Fruit fly (Drosophila melanogaster) whole organism, embryonic: ENCODE measurements around the gene CG8419.

Experiments used
- Bteb2 ChIP-seq: fragments of 200-800 bp; sonication (Bioruptor generic); optimal IDR thresholded peaks from 2 replicates; lab custom pipeline; 2016; ENCODE audit warnings: missing biosample characterization, missing genetic modification characterization
- CG11085 ChIP-seq: fragments of 200-800 bp; sonication (Bioruptor generic); IDR thresholded peaks from 2 replicates; pipeline ENCODE4 v1.3.6; 2022; ENCODE audit warnings: missing biosample characterization, missing genetic modification characterization
- CG11398 ChIP-seq: fragments of 200-800 bp; sonication (Bioruptor generic); optimal IDR thresholded peaks from 2 replicates; lab custom pipeline; 2016; ENCODE audit warnings: missing biosample characterization, missing genetic modification characterization
- CG12744 ChIP-seq: fragments of 200-800 bp; sonication (Bioruptor generic); optimal IDR thresholded peaks from 2 replicates; lab custom pipeline; 2016; ENCODE audit warnings: missing biosample characterization, missing genetic modification characterization
- CG13296 ChIP-seq: fragments of 200-800 bp; sonication (Bioruptor generic); optimal IDR thresholded peaks from 3 replicates; lab custom pipeline; 2018; ENCODE audit warnings: missing biosample characterization, mild to moderate bottlenecking, missing genetic modification characterization
- CG15011 ChIP-seq: fragments of 200-800 bp; sonication (Bioruptor generic); optimal IDR thresholded peaks from 3 replicates; lab custom pipeline; 2018; ENCODE audit warnings: missing biosample characterization, mild to moderate bottlenecking, missing genetic modification characterization
- CG17361 ChIP-seq: fragments of 200-800 bp; sonication (Bioruptor generic); IDR thresholded peaks from 3 replicates; pipeline ENCODE4 v1.3.6; 2022; ENCODE audit warnings: missing biosample characterization, missing genetic modification characterization
- CG1832 ChIP-seq: fragments of 200-800 bp; sonication (Bioruptor generic); optimal IDR thresholded peaks from 2 replicates; lab custom pipeline; 2017; ENCODE audit warnings: missing biosample characterization, mild to moderate bottlenecking, missing genetic modification characterization, inconsistent platforms
- CG2889 ChIP-seq: fragments of 200-800 bp; sonication (Bioruptor generic); IDR thresholded peaks from 3 replicates; pipeline ENCODE4 v1.3.6; 2022; ENCODE audit warnings: missing biosample characterization, missing genetic modification characterization
- CG30020 ChIP-seq: fragments of 200-800 bp; optimal IDR thresholded peaks from 2 replicates; lab custom pipeline; 2019; ENCODE audit warnings: missing biosample characterization, mild to moderate bottlenecking, missing genetic modification characterization, moderate library complexity
- CG31224 ChIP-seq: fragments of 200-800 bp; sonication (Bioruptor generic); IDR thresholded peaks from 2 replicates; pipeline ENCODE4 v1.3.6; 2022; ENCODE audit warnings: missing biosample characterization, missing genetic modification characterization
- CG4282 ChIP-seq: fragments of 200-800 bp; sonication (Bioruptor generic); optimal IDR thresholded peaks from 2 replicates; lab custom pipeline; 2016; ENCODE audit warnings: missing biosample characterization, missing genetic modification characterization
- CG7372 ChIP-seq: fragments of 200-800 bp; sonication (Bioruptor generic); IDR thresholded peaks from 2 replicates; pipeline ENCODE4 v1.3.6; 2022; ENCODE audit warnings: missing biosample characterization, missing genetic modification characterization
- CG7963 ChIP-seq: fragments of 200-800 bp; sonication (Bioruptor generic); IDR thresholded peaks from 3 replicates; pipeline ENCODE4 v1.3.6; 2022; ENCODE audit warnings: missing biosample characterization, missing genetic modification characterization; ENCODE audit not compliant: partially characterized antibody
- CG9932 ChIP-seq: fragments of 200-800 bp; sonication (Bioruptor generic); IDR thresholded peaks from 2 replicates; pipeline ENCODE4 v1.3.6; 2022; ENCODE audit warnings: missing biosample characterization, missing genetic modification characterization
- Chrac-16 ChIP-seq: fragments of 200-800 bp; sonication (Bioruptor generic); optimal IDR thresholded peaks from 3 replicates; lab custom pipeline; 2016; ENCODE audit warnings: missing biosample characterization, missing genetic modification characterization
- Dfd ChIP-seq, 2 experiments: fragments of >200 bp; optimal IDR thresholded peaks; 2 replicates each; lab custom pipeline; 2017; ENCODE audit warnings: missing biosample characterization in 2 of 2, missing genetic modification characterization in 2 of 2
- Doc2 ChIP-seq: fragments of 200-800 bp; sonication (Bioruptor generic); IDR thresholded peaks from 2 replicates; pipeline ENCODE4 v1.3.6; 2022; ENCODE audit warnings: missing biosample characterization, missing genetic modification characterization
- Eip74EF ChIP-seq, 2 experiments: fragments of 200-800 bp in 1 of 2; fragments of >200 bp in 1 of 2; sonication (Bioruptor generic) in 1 of 2; optimal IDR thresholded peaks; 2 replicates each; lab custom pipeline; 2017 to 2019; ENCODE audit warnings: missing biosample characterization in 2 of 2, missing genetic modification characterization in 2 of 2, mild to moderate bottlenecking in 1 of 2, moderate library complexity in 1 of 2
- Gsc ChIP-seq: fragments of 200-800 bp; sonication (Bioruptor generic); IDR thresholded peaks from 2 replicates; pipeline ENCODE4 v1.3.6; 2022; ENCODE audit warnings: missing biosample characterization, missing genetic modification characterization
- HLH3B ChIP-seq: fragments of 200-800 bp; sonication (Bioruptor generic); IDR thresholded peaks from 2 replicates; pipeline ENCODE4 v1.3.6; 2022; ENCODE audit warnings: missing biosample characterization, missing genetic modification characterization
- Hr51 ChIP-seq, 2 experiments: fragments of 200-800 bp; sonication (Bioruptor generic); optimal IDR thresholded peaks; 2 replicates in 1 of 2; 3 replicates in 1 of 2; lab custom pipeline; 2016 to 2018; ENCODE audit warnings: missing biosample characterization in 2 of 2, missing genetic modification characterization in 2 of 2, mild to moderate bottlenecking in 1 of 2, moderate library complexity in 1 of 2
- Kr ChIP-seq: fragments of 200-800 bp; sonication (Bioruptor generic); optimal IDR thresholded peaks from 2 replicates; lab custom pipeline; 2017; ENCODE audit warnings: missing biosample characterization, mild to moderate bottlenecking, missing genetic modification characterization
- Lim3 ChIP-seq: fragments of 200-800 bp; sonication (Bioruptor generic); IDR thresholded peaks from 2 replicates; pipeline ENCODE4 v1.3.6; 2022; ENCODE audit warnings: missing biosample characterization, missing genetic modification characterization
- Oli ChIP-seq: fragments of 200-800 bp; sonication (Bioruptor generic); optimal IDR thresholded peaks from 2 replicates; lab custom pipeline; 2018; ENCODE audit warnings: missing biosample characterization, mild to moderate bottlenecking, missing genetic modification characterization, moderate library complexity
- Opbp ChIP-seq: fragments of 200-800 bp; sonication (Bioruptor generic); IDR thresholded peaks from 3 replicates; pipeline ENCODE4 v1.3.6; 2022; ENCODE audit warnings: missing biosample characterization, missing genetic modification characterization; ENCODE audit not compliant: partially characterized antibody
- Six4 ChIP-seq: fragments of 200-800 bp; sonication (Bioruptor generic); optimal IDR thresholded peaks from 2 replicates; lab custom pipeline; 2016; ENCODE audit warnings: missing biosample characterization, missing genetic modification characterization
- Tbp ChIP-seq: fragments of >200 bp; optimal IDR thresholded peaks from 2 replicates; lab custom pipeline; 2018; ENCODE audit warnings: missing biosample characterization, missing genetic modification characterization
- YL-1 ChIP-seq: fragments of 200-800 bp; sonication (Bioruptor generic); optimal IDR thresholded peaks from 3 replicates; lab custom pipeline; 2017; ENCODE audit warnings: missing biosample characterization, mild to moderate bottlenecking, missing genetic modification characterization
- amos ChIP-seq: fragments of 200-800 bp; sonication (Bioruptor generic); IDR thresholded peaks from 2 replicates; pipeline ENCODE4 v1.3.6; 2022; ENCODE audit warnings: missing biosample characterization, missing genetic modification characterization; ENCODE audit not compliant: partially characterized antibody
- ap ChIP-seq: fragments of 200-800 bp; sonication (Bioruptor generic); IDR thresholded peaks from 2 replicates; pipeline ENCODE4 v1.3.6; 2022; ENCODE audit warnings: missing biosample characterization, missing genetic modification characterization
- bbx ChIP-seq: fragments of 200-800 bp; sonication (Bioruptor generic); IDR thresholded peaks from 2 replicates; pipeline ENCODE4 v1.3.6; 2022; ENCODE audit warnings: missing biosample characterization, missing genetic modification characterization; ENCODE audit not compliant: partially characterized antibody
- crol ChIP-seq: fragments of 200-800 bp; sonication (Bioruptor generic); IDR thresholded peaks from 2 replicates; pipeline ENCODE4 v1.3.6; 2022; ENCODE audit warnings: missing biosample characterization, missing genetic modification characterization
- dmrt99B ChIP-seq: fragments of 200-800 bp; sonication (Bioruptor generic); optimal IDR thresholded peaks from 2 replicates; lab custom pipeline; 2018; ENCODE audit warnings: missing biosample characterization, mild to moderate bottlenecking, missing genetic modification characterization, moderate library complexity
- fd64A ChIP-seq: fragments of 200-800 bp; sonication (Bioruptor generic); optimal IDR thresholded peaks from 3 replicates; lab custom pipeline; 2018; ENCODE audit warnings: missing biosample characterization, mild to moderate bottlenecking, missing genetic modification characterization
- ftz-f1 ChIP-seq: fragments of 200-800 bp; sonication (Bioruptor generic); optimal IDR thresholded peaks from 2 replicates; lab custom pipeline; 2016; ENCODE audit warnings: missing biosample characterization, missing genetic modification characterization
- grau ChIP-seq: fragments of 200-800 bp; optimal IDR thresholded peaks from 3 replicates; lab custom pipeline; 2019; ENCODE audit warnings: missing biosample characterization, mild to moderate bottlenecking, missing genetic modification characterization, moderate library complexity
- grn ChIP-seq: fragments of 200-800 bp; sonication (Bioruptor generic); optimal IDR thresholded peaks from 3 replicates; lab custom pipeline; 2017; ENCODE audit warnings: missing biosample characterization, missing genetic modification characterization
- hkb ChIP-seq, 2 experiments: fragments of 200-800 bp in 1 of 2; fragments of >200 bp in 1 of 2; sonication (Bioruptor generic) in 1 of 2; IDR thresholded peaks in 1 of 2; optimal IDR thresholded peaks in 1 of 2; 2 replicates each; pipeline versions ENCODE4 v1.3.6 to Lab custom; 2017 to 2022; ENCODE audit warnings: missing biosample characterization in 1 of 2, missing genetic modification characterization in 1 of 2
- hth ChIP-seq: fragments of >200 bp; optimal IDR thresholded peaks from 2 replicates; lab custom pipeline; 2017; ENCODE audit warnings: inconsistent platforms
- kah ChIP-seq: fragments of 200-800 bp; sonication (Bioruptor generic); optimal IDR thresholded peaks from 2 replicates; lab custom pipeline; 2018; ENCODE audit warnings: missing biosample characterization, mild to moderate bottlenecking, missing genetic modification characterization
- klu ChIP-seq: fragments of 200-800 bp; sonication (Bioruptor generic); IDR thresholded peaks from 2 replicates; pipeline ENCODE4 v1.3.6; 2022; ENCODE audit warnings: missing biosample characterization, missing genetic modification characterization
- nerfin-2 ChIP-seq: fragments of 200-800 bp; sonication (Bioruptor generic); IDR thresholded peaks from 2 replicates; pipeline ENCODE4 v1.3.6; 2022; ENCODE audit warnings: missing biosample characterization, missing genetic modification characterization; ENCODE audit not compliant: partially characterized antibody
- rib ChIP-seq: fragments of 200-800 bp; sonication (Bioruptor generic); IDR thresholded peaks from 2 replicates; pipeline ENCODE4 v1.3.6; 2022; ENCODE audit warnings: missing biosample characterization, missing genetic modification characterization
- ssp ChIP-seq: fragments of 200-800 bp; sonication (Bioruptor generic); IDR thresholded peaks from 2 replicates; pipeline ENCODE4 v1.3.6; 2022; ENCODE audit warnings: missing biosample characterization, missing genetic modification characterization
- stwl ChIP-seq: fragments of 200-800 bp; sonication (Bioruptor generic); optimal IDR thresholded peaks from 3 replicates; lab custom pipeline; 2018; ENCODE audit warnings: missing biosample characterization, mild to moderate bottlenecking, missing genetic modification characterization, moderate library complexity
- toy ChIP-seq: fragments of 200-800 bp; sonication (Bioruptor generic); IDR thresholded peaks from 2 replicates; pipeline ENCODE4 v1.3.6; 2022; ENCODE audit warnings: missing biosample characterization, missing genetic modification characterization
- tx ChIP-seq: fragments of 200-800 bp; sonication (Bioruptor generic); optimal IDR thresholded peaks from 2 replicates; lab custom pipeline; 2016; ENCODE audit warnings: missing biosample characterization, missing genetic modification characterization
- wor ChIP-seq: fragments of 200-800 bp; sonication (Bioruptor generic); IDR thresholded peaks from 2 replicates; pipeline ENCODE4 v1.3.6; 2022; ENCODE audit warnings: missing biosample characterization, missing genetic modification characterization
- zen ChIP-seq: fragments of 200-800 bp; sonication (Bioruptor generic); optimal IDR thresholded peaks from 3 replicates; lab custom pipeline; 2018; ENCODE audit warnings: missing biosample characterization, mild to moderate bottlenecking, missing genetic modification characterization, moderate library complexity
- zfh2 ChIP-seq: fragments of 200-800 bp; sonication (Bioruptor generic); optimal IDR thresholded peaks from 2 replicates; lab custom pipeline; 2016; ENCODE audit warnings: missing biosample characterization, missing genetic modification characterization

Gene CG8419

DNA sequence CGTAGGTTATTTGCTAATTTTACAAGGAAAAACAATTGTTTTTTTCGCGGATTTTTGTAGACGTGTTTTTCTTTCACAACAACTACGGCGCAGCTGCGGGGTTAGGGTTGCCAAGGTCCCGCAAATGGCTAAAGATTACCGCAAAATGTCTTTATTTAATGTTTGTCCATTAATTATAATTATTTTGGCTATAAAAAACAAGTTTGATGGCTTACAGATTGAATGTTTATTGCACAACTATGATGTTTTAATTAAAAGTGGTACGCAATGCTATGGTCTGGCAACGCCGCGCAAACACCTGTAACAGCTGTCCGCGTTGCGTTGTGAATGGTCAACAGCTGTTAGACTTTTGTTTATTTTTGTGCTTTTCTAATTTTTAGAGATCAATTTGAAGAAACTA, 49.3 kb upstream of the CG8419 start (continued):
- no peak; the same call in 1 of the 2 replicates for TF ChIP-seq ssp (GFP tag; lab: Robert Waterston, UW)
- TF ChIP-seq crol (GFP tag; lab: Robert Waterston, UW): no peak
- peak in 1 of 2 experiments; percentile 28 for TF ChIP-seq Eip74EF (GFP tag; optimal IDR thresholded peaks at IDR 0.05; lab: Kevin White, UChicago)
- peak; percentile 69 for TF ChIP-seq zen (tag; lab: Kevin White, UChicago)
- no peak for TF ChIP-seq fd64A
- TF ChIP-seq tx (GFP tag; lab: Kevin White, UChicago): peak; percentile 58
- TF ChIP-seq Bteb2 (GFP tag; lab: Kevin White, UChicago): peak; percentile 74
- TF ChIP-seq ap: no peak
- no peak for TF ChIP-seq Lim3 (GFP tag; lab: Robert Waterston, UW)
- TF ChIP-seq nerfin-2 (GFP tag; lab: Robert Waterston, UW): no peak
- no peak for TF ChIP-seq Kr (GFP tag; lab: Kevin White, UChicago)
- peak; percentile 99 for TF ChIP-seq kah (GFP tag; lab: Kevin White, UChicago)
- peak; percentile 49 for TF ChIP-seq Chrac-16 (GFP tag; lab: Kevin White, UChicago)
- peak; percentile 28; the same call in 1 of the 2 replicates for TF ChIP-seq amos (GFP tag; lab: Robert Waterston, UW)
- TF ChIP-seq stwl (tag; lab: Kevin White, UChicago): peak; percentile 77
- TF ChIP-seq YL-1 (GFP tag; lab: Kevin White, UChicago): peak; percentile 81
- peak; percentile 7 for TF ChIP-seq hkb (optimal IDR thresholded peaks at IDR 0.05; lab: Kevin White, UChicago)
- peak; percentile 47; the same call in 1 of the 2 replicates for TF ChIP-seq hkb (GFP tag; IDR thresholded peaks at IDR 0.05; lab: Robert Waterston, UW)
- TF ChIP-seq Gsc (GFP tag; lab: Robert Waterston, UW): no peak
- peak; percentile 68 for TF ChIP-seq CG13296
- TF ChIP-seq CG9932 (GFP tag; lab: Robert Waterston, UW): peak; percentile 73
- TF ChIP-seq CG2889 (GFP tag; lab: Robert Waterston, UW): no peak
- TF ChIP-seq CG4282 (GFP tag; lab: Kevin White, UChicago): no peak
- TF ChIP-seq CG7372 (GFP tag; lab: Robert Waterston, UW): peak; percentile 67
- TF ChIP-seq toy (GFP tag; lab: Robert Waterston, UW): no peak
- no peak for TF ChIP-seq Dfd (GFP tag; optimal IDR thresholded peaks at IDR 0.05; lab: Kevin White, UChicago)
- TF ChIP-seq CG7963 (GFP tag; lab: Robert Waterston, UW): no peak
- peak; percentile 16 for TF ChIP-seq grn (GFP tag; lab: Kevin White, UChicago)
- peak; percentile 39 for TF ChIP-seq CG30020 (tag; lab: Kevin White, UChicago)
- no peak for TF ChIP-seq Tbp (GFP tag; lab: Kevin White, UChicago)
- peak; percentile 70 for TF ChIP-seq Six4 (GFP tag; lab: Kevin White, UChicago)
- peak; percentile 70 for TF ChIP-seq CG17361 (GFP tag; lab: Robert Waterston, UW)
- TF ChIP-seq Doc2 (GFP tag; lab: Robert Waterston, UW): no peak
- no peak for TF ChIP-seq CG1832 (GFP tag; lab: Kevin White, UChicago)
- peak; percentile 68 for TF ChIP-seq dmrt99B (tag; lab: Kevin White, UChicago)
- peak; percentile 69 for TF ChIP-seq grau (tag; lab: Kevin White, UChicago)
- peak; percentile 10 for TF ChIP-seq CG12744
- no peak for TF ChIP-seq klu
- 0 out of 2 replicates have a peak, but pooled peaks have one; percentile 9 for TF ChIP-seq HLH3B (GFP tag; lab: Robert Waterston, UW)
- TF ChIP-seq CG31224 (GFP tag; lab: Robert Waterston, UW): peak; percentile 48
- TF ChIP-seq ftz-f1 (GFP tag; lab: Kevin White, UChicago): peak; percentile 71
- TF ChIP-seq CG11398 (GFP tag; lab: Kevin White, UChicago): no peak
- TF ChIP-seq CG15011: peak; percentile 16
- no peak for TF ChIP-seq bbx (GFP tag; lab: Robert Waterston, UW)
- TF ChIP-seq rib (GFP tag; lab: Robert Waterston, UW): no peak
- no peak for TF ChIP-seq Opbp
- peak; percentile 38; the same call in 1 of the 2 replicates for TF ChIP-seq wor (GFP tag; lab: Robert Waterston, UW)
- peak; percentile 78 for TF ChIP-seq zfh2
- peak; percentile 58; the same call in 1 of the 2 replicates for TF ChIP-seq CG11085
- TF ChIP-seq Oli: peak; percentile 21
- TF ChIP-seq hth (lab: Kevin White, UChicago): no peak
- TF ChIP-seq Hr51 (GFP tag; optimal IDR thresholded peaks at IDR 0.05; lab: Kevin White, UChicago): peak; percentile 57 to 64
